Worm (Caenorhabditis elegans): ENCODE measurements around the gene vit-3.

Gene vit-3

DNA sequence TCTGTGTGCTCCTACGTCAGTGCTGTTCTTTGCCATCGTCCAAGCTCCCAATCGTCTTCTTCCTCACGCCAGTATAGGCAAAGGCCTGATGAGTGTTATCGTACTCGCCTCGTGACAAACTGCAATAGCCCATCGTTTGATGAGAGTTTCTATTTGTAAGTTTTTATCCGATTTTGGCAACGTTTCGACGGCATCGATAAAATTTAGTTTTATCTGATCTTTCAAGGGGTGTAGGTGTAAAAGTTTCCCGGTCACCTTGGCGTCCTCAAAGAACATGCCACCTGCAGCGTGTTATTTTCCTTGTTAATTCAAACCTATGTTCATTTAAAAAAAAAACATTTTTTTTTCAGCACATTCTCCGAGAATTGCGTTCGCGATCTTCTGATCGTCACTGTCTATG, 25.3 kb downstream of the vit-3 start (continued):
- no peak for TF ChIP-seq fos-1 (tag; optimal IDR thresholded peaks at IDR 0.05)

DNA sequence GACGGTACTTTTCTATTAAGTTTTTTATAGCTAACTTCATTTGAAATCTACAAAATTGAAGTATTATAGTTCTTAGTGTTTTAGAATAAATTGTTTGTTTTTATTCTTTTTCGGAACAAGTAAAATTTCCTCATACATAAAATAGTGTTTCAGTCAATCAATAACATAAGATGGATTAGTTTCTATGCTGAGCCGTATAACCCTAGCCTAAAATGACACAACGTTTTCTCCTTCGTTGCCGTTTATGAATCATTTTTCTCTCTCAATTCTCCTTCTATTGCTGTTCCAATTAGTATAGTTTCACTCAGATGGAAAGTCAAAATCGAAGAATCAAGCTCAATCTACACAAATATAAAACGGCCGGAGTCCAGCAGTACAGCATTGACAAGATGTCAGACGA, 30.1 kb downstream of the vit-3 start, which contains the start of gene rgs-7:
rgs-7 (plus strand) TSS at position 301 of the 400 bp plus-strand sequence.
- TF ChIP-seq elt-2 (tag; optimal IDR thresholded peaks at IDR 0.05): no peak
- no peak for TF ChIP-seq pqm-1 (tag; optimal IDR thresholded peaks at IDR 0.05)
- no peak for TF ChIP-seq isw-1 (GFP tag; IDR thresholded peaks at IDR 0.05)
- no peak for TF ChIP-seq sptf-1 (tag; optimal IDR thresholded peaks at IDR 0.05)
- no peak for TF ChIP-seq snu-23 (GFP tag; optimal IDR thresholded peaks at IDR 0.05)
- no peak for TF ChIP-seq C34B4.2 (tag; optimal IDR thresholded peaks at IDR 0.05)
- no peak for TF ChIP-seq ama-1 (optimal IDR thresholded peaks at IDR 0.05)
- TF ChIP-seq ceh-82 (tag; optimal IDR thresholded peaks at IDR 0.05): no peak
- no peak for TF ChIP-seq zip-4 (GFP tag; optimal IDR thresholded peaks at IDR 0.05)
- TF ChIP-seq nhr-71 (tag; optimal IDR thresholded peaks at IDR 0.05): no peak
- TF ChIP-seq swsn-7 (tag; optimal IDR thresholded peaks at IDR 0.05): no peak
- TF ChIP-seq lin-13 (GFP tag; optimal IDR thresholded peaks at IDR 0.05): no peak
- TF ChIP-seq ets-5 (GFP tag; IDR thresholded peaks at IDR 0.05): no peak
- no peak for TF ChIP-seq unc-130 (tag; optimal IDR thresholded peaks at IDR 0.05)

DNA sequence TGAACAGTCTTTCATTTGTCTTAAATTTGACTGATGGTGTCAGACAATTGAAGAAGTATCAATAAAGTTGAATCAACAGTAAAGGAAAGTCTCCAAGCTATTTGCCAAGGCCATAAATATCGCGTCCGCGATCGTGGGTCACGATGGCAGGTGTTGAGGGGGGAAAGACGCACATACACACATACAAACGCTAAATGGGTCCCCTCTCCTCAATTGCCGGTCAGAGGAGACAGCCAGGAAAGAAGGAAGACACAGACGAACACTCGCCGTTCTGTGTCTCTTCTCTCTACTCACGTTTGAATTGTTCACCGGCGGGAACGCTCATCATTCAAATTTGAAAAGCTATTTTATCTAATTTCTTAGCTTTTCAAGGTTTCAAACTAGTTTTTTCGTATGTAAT, 31.5 kb downstream of the vit-3 start:
- TF ChIP-seq fkh-10 (GFP tag; optimal IDR thresholded peaks at IDR 0.05) (no peak), blmp-1 (tag; optimal IDR thresholded peaks at IDR 0.05) (peak; percentile 64), lin-15B (tag; optimal IDR thresholded peaks at IDR 0.05) (no peak), mdl-1 (tag; optimal IDR thresholded peaks at IDR 0.05) (peak in 1 of 2 experiments; percentile 19), ama-1 (optimal IDR thresholded peaks at IDR 0.05) (peak; percentile 56), zag-1 (tag; optimal IDR thresholded peaks at IDR 0.05) (no peak), lsy-2 (tag; optimal IDR thresholded peaks at IDR 0.05) (peak; percentile 13 to 40), tbx-2 (tag; optimal IDR thresholded peaks at IDR 0.05) (peak; percentile 12), mab-9 (GFP tag; IDR thresholded peaks at IDR 0.05) (no peak), nhr-90 (tag; optimal IDR thresholded peaks at IDR 0.05; ENCODE audit: poor library complexity) (peak; percentile 15), nhr-71 (tag; optimal IDR thresholded peaks at IDR 0.05) (peak; percentile 30), dpl-1 (GFP tag; optimal IDR thresholded peaks at IDR 0.05) (peak; percentile 17 to 48 (median 31)), lin-39 (tag; optimal IDR thresholded peaks at IDR 0.05) (no peak), ceh-8 (GFP tag; optimal IDR thresholded peaks at IDR 0.05) (no peak), pag-3 (tag; optimal IDR thresholded peaks at IDR 0.05; ENCODE audit: borderline replicate concordance, insufficient read depth) (no peak), grh-1 (GFP tag; IDR thresholded peaks at IDR 0.05) (no peak), aly-2 (tag; optimal IDR thresholded peaks at IDR 0.05) (no peak), nhr-47 (tag; optimal IDR thresholded peaks at IDR 0.05) (peak; percentile 28), sptf-1 (tag; optimal IDR thresholded peaks at IDR 0.05) (no peak), jun-1 (tag; optimal IDR thresholded peaks at IDR 0.05) (no peak), nhr-19 (GFP tag; conservative IDR thresholded peaks at IDR 0.05) (0 out of 2 replicates have a peak, but pooled peaks have one; percentile 3), ceh-82 (tag; optimal IDR thresholded peaks at IDR 0.05) (peak in 1 of 3 experiments; percentile 2), efl-1 (optimal IDR thresholded peaks at IDR 0.05) (peak in 1 of 2 experiments; percentile 59), efl-1 (GFP tag; optimal IDR thresholded peaks at IDR 0.05 in 1 of 2) (peak in 1 of 2 experiments; percentile 49), nhr-11 (tag; optimal IDR thresholded peaks at IDR 0.05) (no peak), unc-62 (GFP tag; optimal IDR thresholded peaks at IDR 0.05) (no peak), lin-14 (GFP tag; optimal IDR thresholded peaks at IDR 0.05) (peak; percentile 79), snu-23 (GFP tag; optimal IDR thresholded peaks at IDR 0.05) (peak; percentile 39), swsn-7 (tag; optimal IDR thresholded peaks at IDR 0.05) (peak; percentile 1), C16A3.4 (tag; optimal IDR thresholded peaks at IDR 0.05) (peak; percentile 29), nhr-85 (tag) (peak; percentile 61), unc-98 (GFP tag; IDR thresholded peaks at IDR 0.05) (no peak), skn-1 (tag; optimal IDR thresholded peaks at IDR 0.05) (no peak), mep-1 (tag; optimal IDR thresholded peaks at IDR 0.05) (peak; percentile 37), F16B12.6 (tag; optimal IDR thresholded peaks at IDR 0.05) (no peak), nhr-237 (tag; optimal IDR thresholded peaks at IDR 0.05) (no peak), fos-1 (tag; optimal IDR thresholded peaks at IDR 0.05) (no peak), rnt-1 (tag; optimal IDR thresholded peaks at IDR 0.05) (peak; percentile 38), lin-35 (GFP tag; optimal IDR thresholded peaks at IDR 0.05) (peak; percentile 40 to 53), ets-5 (GFP tag; IDR thresholded peaks at IDR 0.05) (no peak)

All from whole organism, L1 larva.